Worm (Caenorhabditis elegans): Measurements from ENCODE around the gene T23F2.3.

The T23F2.3 gene

DNA sequence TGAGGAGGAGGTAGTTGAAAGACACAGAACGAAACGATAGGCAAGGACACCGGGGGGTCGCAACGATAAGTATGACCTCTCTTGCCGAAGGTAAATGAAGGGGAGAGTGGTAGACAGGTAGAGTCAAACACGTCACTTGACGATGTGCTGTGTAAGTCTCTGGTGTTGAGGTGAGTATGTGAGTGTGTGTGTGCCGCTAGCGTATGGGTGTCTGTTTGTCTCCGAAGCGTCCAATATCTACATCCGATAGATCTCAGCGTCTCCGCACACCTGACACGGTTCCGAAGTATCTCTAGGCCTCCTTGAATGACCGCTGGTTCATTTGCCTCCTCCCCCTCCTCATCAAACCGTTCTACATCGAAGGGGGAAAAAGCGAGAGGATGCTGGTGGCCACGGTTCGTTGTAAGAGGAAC is 37.0 kb downstream of the T23F2.3 start (continued):
- no peak for TF ChIP-seq lin-11 (tag; optimal IDR thresholded peaks at IDR 0.05)
- no peak for TF ChIP-seq hlh-13 (GFP tag; optimal IDR thresholded peaks at IDR 0.05)
- peak; percentile 76 for TF ChIP-seq ceh-31 (tag; optimal IDR thresholded peaks at IDR 0.05)
- TF ChIP-seq unc-86 (tag; optimal IDR thresholded peaks at IDR 0.05), result no peak
- peak; percentile 50 for TF ChIP-seq dve-1 (tag; optimal IDR thresholded peaks at IDR 0.05)
- no peak for TF ChIP-seq unc-42 (tag; optimal IDR thresholded peaks at IDR 0.05)
- peak; percentile 11 for TF ChIP-seq ztf-16 (tag; optimal IDR thresholded peaks at IDR 0.05)
- no peak for TF ChIP-seq pag-3 (tag; optimal IDR thresholded peaks at IDR 0.05; ENCODE audit: borderline replicate concordance)
- TF ChIP-seq hlh-15 (tag; optimal IDR thresholded peaks at IDR 0.05), result no peak
- TF ChIP-seq ceh-9 (tag; optimal IDR thresholded peaks at IDR 0.05), result no peak
- TF ChIP-seq C08G9.2 (tag; optimal IDR thresholded peaks at IDR 0.05), result no peak
- TF ChIP-seq npax-4 (tag; optimal IDR thresholded peaks at IDR 0.05), result no peak
- TF ChIP-seq Y22D7AL.16 (tag; optimal IDR thresholded peaks at IDR 0.05), result no peak
- no peak for TF ChIP-seq C38D4.7 (GFP tag; optimal IDR thresholded peaks at IDR 0.05)
- TF ChIP-seq ceh-48 (tag; optimal IDR thresholded peaks at IDR 0.05), result no peak
- peak; percentile 82 for TF ChIP-seq tbx-2 (tag; optimal IDR thresholded peaks at IDR 0.05)
- peak; percentile 37 for TF ChIP-seq ceh-6 (GFP tag; optimal IDR thresholded peaks at IDR 0.05)
- TF ChIP-seq eyg-1 (tag; optimal IDR thresholded peaks at IDR 0.05), result peak; percentile 34
- no peak for TF ChIP-seq ttx-3 (tag; optimal IDR thresholded peaks at IDR 0.05)
- peak; percentile 26 for TF ChIP-seq rnt-1 (tag; optimal IDR thresholded peaks at IDR 0.05)
- TF ChIP-seq odd-2 (tag; optimal IDR thresholded peaks at IDR 0.05), result no peak
- peak; percentile 91 for TF ChIP-seq ceh-22 (tag; optimal IDR thresholded peaks at IDR 0.05)
- TF ChIP-seq ceh-45 (GFP tag; IDR thresholded peaks at IDR 0.05), result no peak
- TF ChIP-seq nhr-11 (tag; optimal IDR thresholded peaks at IDR 0.05), result no peak
- no peak for TF ChIP-seq fax-1 (tag; optimal IDR thresholded peaks at IDR 0.05)
- TF ChIP-seq pat-9 (tag; optimal IDR thresholded peaks at IDR 0.05), result no peak
- no peak for TF ChIP-seq unc-3 (GFP tag; conservative IDR thresholded peaks at IDR 0.05)
- TF ChIP-seq unc-3 (tag; optimal IDR thresholded peaks at IDR 0.05), result no peak
- TF ChIP-seq pax-1 (tag; optimal IDR thresholded peaks at IDR 0.05), result peak; percentile 78

DNA sequence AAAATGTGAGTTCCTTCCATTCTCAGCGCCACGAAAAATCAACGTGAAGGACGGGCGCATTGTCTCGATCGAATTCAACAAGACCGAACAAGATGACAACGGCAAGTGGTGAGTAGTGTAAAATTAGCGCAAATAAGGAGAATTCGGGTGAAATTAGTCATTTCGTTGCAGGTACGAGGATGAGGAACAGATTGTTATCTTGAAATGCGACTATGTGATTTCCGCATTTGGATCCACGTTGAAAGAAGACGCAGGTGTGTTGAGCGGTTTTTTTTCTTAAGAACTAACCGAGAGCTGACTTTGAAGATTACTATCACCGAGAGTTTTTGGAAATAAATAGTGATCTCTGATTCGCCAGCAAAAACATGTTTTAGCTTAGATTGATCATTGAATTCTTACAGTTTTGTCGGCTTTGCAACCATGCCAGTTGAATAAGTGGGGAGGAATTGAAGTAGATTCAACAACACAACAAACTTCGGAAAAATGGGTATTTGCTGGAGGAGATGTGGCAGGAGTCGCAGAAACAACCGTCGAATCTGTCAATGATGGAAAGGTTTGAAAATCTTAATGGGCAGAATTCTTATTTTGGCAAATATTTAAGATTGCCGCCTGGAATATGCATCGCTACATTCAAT is 41.9 kb downstream of the T23F2.3 start:
- TF ChIP-seq K09A11.1 (tag; optimal IDR thresholded peaks at IDR 0.05; ENCODE audit: insufficient read depth) (no peak), nhr-232 (tag; optimal IDR thresholded peaks at IDR 0.05) (no peak), sox-2 (GFP tag; IDR thresholded peaks at IDR 0.05) (no peak), hlh-8 (tag; optimal IDR thresholded peaks at IDR 0.05) (no peak), pat-9 (tag; optimal IDR thresholded peaks at IDR 0.05) (no peak), npax-4 (tag; optimal IDR thresholded peaks at IDR 0.05) (no peak), unc-86 (tag; optimal IDR thresholded peaks at IDR 0.05) (no peak), ztf-16 (tag; optimal IDR thresholded peaks at IDR 0.05) (no peak), nfya-1 (tag; optimal IDR thresholded peaks at IDR 0.05) (no peak), zip-5 (tag; optimal IDR thresholded peaks at IDR 0.05) (no peak)

DNA sequence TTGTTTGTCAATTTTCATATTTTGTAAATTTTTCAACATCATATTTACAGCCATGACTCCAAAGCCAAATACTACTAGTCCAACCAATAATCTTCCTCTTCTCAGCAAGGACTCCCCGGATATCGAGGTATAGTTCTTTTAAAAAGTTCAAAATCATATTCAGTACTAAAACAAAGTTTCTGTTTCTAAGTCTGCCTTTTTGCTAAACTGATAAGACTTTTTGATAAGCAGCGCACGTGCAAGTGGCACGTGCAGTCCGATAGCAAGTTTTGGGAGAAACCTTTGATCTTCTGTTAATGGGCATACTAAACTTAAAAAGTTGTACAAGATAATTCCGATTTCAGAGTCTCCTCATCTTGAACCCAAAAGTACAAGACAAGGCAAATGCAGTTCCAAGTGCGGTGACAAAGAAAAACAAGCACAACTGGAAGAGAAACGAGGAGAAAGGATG is 44.3 kb downstream of the T23F2.3 start, which contains the start of gene dpyd-1:
dpyd-1 (plus strand) TSS at position 51 of the 451 bp plus-strand sequence.
- TF ChIP-seq elt-2 (tag; optimal IDR thresholded peaks at IDR 0.05) (peak; percentile 81), elt-4 (tag; optimal IDR thresholded peaks at IDR 0.05) (no peak)

DNA sequence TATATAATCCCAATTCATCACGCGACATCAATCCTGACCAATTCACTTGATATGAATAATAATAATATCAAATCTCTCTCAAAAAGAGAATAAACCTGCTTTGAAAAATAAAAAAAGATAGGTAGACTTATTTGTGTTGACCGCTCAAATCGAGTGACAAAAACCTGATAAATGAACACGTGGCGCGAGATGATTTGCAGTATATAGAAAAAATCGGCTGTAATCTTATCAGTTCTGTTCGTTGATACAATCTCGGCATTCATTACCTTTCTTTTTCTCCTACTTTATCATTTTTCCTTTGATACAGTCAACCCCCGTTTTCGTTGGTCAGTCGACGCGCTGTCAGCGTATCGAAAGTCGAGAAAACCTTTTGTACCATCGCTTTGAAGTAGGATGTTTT is 44.8 kb downstream of the T23F2.3 start:
- TF ChIP-seq zip-5 (tag; optimal IDR thresholded peaks at IDR 0.05) (no peak), elt-2 (tag; optimal IDR thresholded peaks at IDR 0.05) (peak; percentile 49)
